Fruit fly (Drosophila melanogaster) whole organism, embryonic: ENCODE measurements around the gene Catsup.

ENCODE experiments used
- CG11456 ChIP-seq: fragments of 200-800 bp; sonication (Bioruptor generic); IDR thresholded peaks from 3 replicates; pipeline ENCODE4 v1.3.6; 2022; ENCODE audit warnings: missing biosample characterization, missing genetic modification characterization
- CG11723 ChIP-seq: fragments of 200-800 bp; sonication (Bioruptor generic); optimal IDR thresholded peaks from 2 replicates; lab custom pipeline; 2017; ENCODE audit warnings: missing biosample characterization, mild to moderate bottlenecking, missing genetic modification characterization
- CG12104 ChIP-seq: fragments of 200-800 bp; sonication (Bioruptor generic); optimal IDR thresholded peaks from 3 replicates; lab custom pipeline; 2016; ENCODE audit warnings: missing biosample characterization, missing genetic modification characterization
- CG12155 ChIP-seq: fragments of 200-800 bp; sonication (Bioruptor generic); optimal IDR thresholded peaks from 3 replicates; lab custom pipeline; 2016; ENCODE audit warnings: missing biosample characterization, missing genetic modification characterization
- CG13287 ChIP-seq: fragments of 200-800 bp; sonication (Bioruptor generic); IDR thresholded peaks from 2 replicates; pipeline ENCODE4 v1.3.6; 2022; ENCODE audit warnings: missing biosample characterization, missing genetic modification characterization; ENCODE audit not compliant: partially characterized antibody
- CG14441 ChIP-seq: fragments of 200-800 bp; sonication (Bioruptor generic); IDR thresholded peaks from 2 replicates; pipeline ENCODE4 v1.3.6; 2022; ENCODE audit warnings: missing biosample characterization, missing genetic modification characterization
- CG15514 ChIP-seq: fragments of 200-800 bp; sonication (Bioruptor generic); optimal IDR thresholded peaks from 3 replicates; lab custom pipeline; 2017; ENCODE audit warnings: missing biosample characterization, missing genetic modification characterization, mild to moderate bottlenecking, moderate library complexity, missing genetic modification reagents
- CG1603 ChIP-seq: fragments of 200-800 bp; sonication (Bioruptor generic); optimal IDR thresholded peaks from 2 replicates; lab custom pipeline; 2019; ENCODE audit warnings: missing biosample characterization, mild to moderate bottlenecking, missing genetic modification characterization, moderate library complexity
- CG17186 ChIP-seq: fragments of 200-800 bp; sonication (Bioruptor generic); optimal IDR thresholded peaks from 3 replicates; lab custom pipeline; 2017; ENCODE audit warnings: missing biosample characterization, missing genetic modification reagents, missing genetic modification characterization
- CG18262 ChIP-seq: fragments of 200-800 bp; optimal IDR thresholded peaks from 3 replicates; lab custom pipeline; 2019; ENCODE audit warnings: missing biosample characterization, mild to moderate bottlenecking, missing genetic modification characterization, moderate library complexity
- CG2875 ChIP-seq: fragments of 200-800 bp; sonication (Bioruptor generic); optimal IDR thresholded peaks from 2 replicates; lab custom pipeline; 2017; ENCODE audit warnings: missing biosample characterization, mild to moderate bottlenecking, missing genetic modification characterization, missing genetic modification reagents
- CG3407 ChIP-seq: fragments of 200-800 bp; sonication (Bioruptor generic); optimal IDR thresholded peaks from 2 replicates; lab custom pipeline; 2018; ENCODE audit warnings: missing biosample characterization, mild to moderate bottlenecking, missing genetic modification characterization
- CG4730 ChIP-seq: fragments of 200-800 bp; sonication (Bioruptor generic); IDR thresholded peaks from 2 replicates; pipeline ENCODE4 v1.3.6; 2022; ENCODE audit warnings: missing biosample characterization, missing genetic modification characterization
- CG6272 ChIP-seq: fragments of 200-800 bp; sonication (Bioruptor generic); IDR thresholded peaks from 2 replicates; pipeline ENCODE4 v1.3.6; 2022; ENCODE audit warnings: missing biosample characterization, missing genetic modification characterization
- CG7357 ChIP-seq: fragments of 200-800 bp; sonication (Bioruptor generic); IDR thresholded peaks from 3 replicates; pipeline ENCODE4 v1.3.6; 2022; ENCODE audit warnings: missing biosample characterization, missing genetic modification characterization
- CG7839 ChIP-seq: fragments of 200-800 bp; sonication (Bioruptor generic); optimal IDR thresholded peaks from 3 replicates; lab custom pipeline; 2018; ENCODE audit warnings: missing biosample characterization, mild to moderate bottlenecking, missing genetic modification characterization, moderate library complexity
- CG8359 ChIP-seq: fragments of 200-800 bp; sonication (Bioruptor generic); optimal IDR thresholded peaks from 2 replicates; lab custom pipeline; 2017; ENCODE audit warnings: missing biosample characterization, mild to moderate bottlenecking, missing genetic modification characterization, borderline replicate concordance
- CG8765 ChIP-seq: fragments of 200-800 bp; sonication (Bioruptor generic); IDR thresholded peaks from 2 replicates; pipeline ENCODE4 v1.3.6; 2022; ENCODE audit warnings: missing biosample characterization, missing genetic modification characterization
- E2f1 ChIP-seq: fragments of 200-800 bp; sonication (Bioruptor generic); IDR thresholded peaks from 2 replicates; pipeline ENCODE4 v1.3.6; 2022; ENCODE audit warnings: missing biosample characterization, missing genetic modification characterization
- Ets97D ChIP-seq: fragments of 200-800 bp; sonication (Bioruptor generic); optimal IDR thresholded peaks from 3 replicates; lab custom pipeline; 2016; ENCODE audit warnings: missing biosample characterization, missing genetic modification characterization
- Fer3 ChIP-seq: fragments of 200-800 bp; sonication (Bioruptor generic); optimal IDR thresholded peaks from 2 replicates; lab custom pipeline; 2018; ENCODE audit warnings: missing biosample characterization, mild to moderate bottlenecking, missing genetic modification characterization, moderate library complexity
- Hr78 ChIP-seq, 2 experiments: fragments of 200-800 bp in 1 of 2; fragments of >200 bp in 1 of 2; sonication (Bioruptor generic) in 1 of 2; optimal IDR thresholded peaks; 2 replicates each; lab custom pipeline; 2017 to 2019; ENCODE audit warnings: missing biosample characterization in 2 of 2, missing genetic modification characterization in 2 of 2, mild to moderate bottlenecking in 1 of 2, moderate library complexity in 1 of 2
- Med ChIP-seq: fragments of 200-800 bp; sonication (Bioruptor generic); peaks from one replicate; lab custom pipeline; 2016; ENCODE audit warnings: missing biosample characterization, missing genetic modification characterization, mild to moderate bottlenecking, inconsistent platforms, moderate library complexity
- Myb ChIP-seq: fragments of 200-800 bp; sonication (Bioruptor generic); optimal IDR thresholded peaks from 2 replicates; lab custom pipeline; 2016; ENCODE audit warnings: missing biosample characterization, missing genetic modification characterization
- NK7.1 ChIP-seq: fragments of 200-800 bp; sonication (Bioruptor generic); optimal IDR thresholded peaks from 3 replicates; lab custom pipeline; 2016; ENCODE audit warnings: missing biosample characterization, missing genetic modification characterization
- NfI ChIP-seq: fragments of 200-800 bp; sonication (Bioruptor generic); optimal IDR thresholded peaks from 3 replicates; lab custom pipeline; 2018; ENCODE audit warnings: missing biosample characterization, mild to moderate bottlenecking, missing genetic modification characterization, moderate library complexity
- Oaz ChIP-seq: fragments of 200-800 bp; sonication (Bioruptor generic); IDR thresholded peaks from 2 replicates; pipeline ENCODE4 v1.3.6; 2022; ENCODE audit warnings: missing biosample characterization, missing genetic modification characterization
- Ssrp ChIP-seq: fragments of 200-800 bp; sonication (Bioruptor generic); optimal IDR thresholded peaks from 2 replicates; lab custom pipeline; 2018; ENCODE audit warnings: missing biosample characterization, mild to moderate bottlenecking, missing genetic modification characterization, moderate library complexity
- TFAM ChIP-seq: fragments of 200-800 bp; sonication (Bioruptor generic); optimal IDR thresholded peaks from 2 replicates; lab custom pipeline; 2017; ENCODE audit warnings: missing biosample characterization, missing genetic modification characterization, inconsistent platforms
- Xrp1 ChIP-seq: fragments of 200-800 bp; sonication (Bioruptor generic); IDR thresholded peaks from 2 replicates; pipeline ENCODE4 v1.3.6; 2022; ENCODE audit warnings: missing biosample characterization, missing genetic modification characterization
- ab ChIP-seq: fragments of 200-800 bp; sonication (Bioruptor generic); optimal IDR thresholded peaks from 2 replicates; lab custom pipeline; 2016; ENCODE audit warnings: missing biosample characterization, missing genetic modification characterization
- chinmo ChIP-seq: fragments of 200-800 bp; sonication (Bioruptor generic); IDR thresholded peaks from 4 replicates; pipeline ENCODE4 v1.3.6; 2022; ENCODE audit warnings: missing biosample characterization, missing genetic modification characterization; ENCODE audit not compliant: partially characterized antibody
- croc ChIP-seq: fragments of 200-800 bp; sonication (Bioruptor generic); conservative IDR thresholded peaks from 3 replicates; pipeline ENCODE4 v1.3.6; 2022; ENCODE audit warnings: missing biosample characterization, missing genetic modification characterization
- crol ChIP-seq: fragments of 200-800 bp; sonication (Bioruptor generic); IDR thresholded peaks from 2 replicates; pipeline ENCODE4 v1.3.6; 2022; ENCODE audit warnings: missing biosample characterization, missing genetic modification characterization
- dm ChIP-seq: fragments of 200-800 bp; sonication (Bioruptor generic); optimal IDR thresholded peaks from 3 replicates; lab custom pipeline; 2016; ENCODE audit warnings: missing biosample characterization, missing genetic modification characterization
- ems ChIP-seq: fragments of 200-800 bp; sonication (Bioruptor generic); optimal IDR thresholded peaks from 3 replicates; lab custom pipeline; 2016; ENCODE audit warnings: missing biosample characterization, missing genetic modification characterization
- exex ChIP-seq: fragments of 200-800 bp; sonication (Bioruptor generic); optimal IDR thresholded peaks from 4 replicates; lab custom pipeline; 2018; ENCODE audit warnings: missing biosample characterization, mild to moderate bottlenecking, missing genetic modification characterization, moderate library complexity
- gcm2 ChIP-seq: fragments of 200-800 bp; sonication (Bioruptor generic); optimal IDR thresholded peaks from 2 replicates; lab custom pipeline; 2016; ENCODE audit warnings: missing biosample characterization, missing genetic modification characterization
- gem ChIP-seq: fragments of 200-800 bp; sonication (Bioruptor generic); optimal IDR thresholded peaks from 2 replicates; lab custom pipeline; 2019; ENCODE audit warnings: missing biosample characterization, mild to moderate bottlenecking, missing genetic modification characterization, moderate library complexity
- hbn ChIP-seq: fragments of 200-800 bp; sonication (Bioruptor generic); IDR thresholded peaks from 2 replicates; pipeline ENCODE4 v1.3.6; 2022; ENCODE audit warnings: missing biosample characterization, missing genetic modification characterization; ENCODE audit not compliant: partially characterized antibody
- ken ChIP-seq: fragments of 200-800 bp; sonication (Bioruptor generic); IDR thresholded peaks from 3 replicates; pipeline ENCODE4 v1.3.6; 2022; ENCODE audit warnings: missing biosample characterization, missing genetic modification characterization
- pnt ChIP-seq: fragments of 200-800 bp; sonication (Bioruptor generic); optimal IDR thresholded peaks from 3 replicates; lab custom pipeline; 2016; ENCODE audit warnings: missing biosample characterization, missing genetic modification characterization
- rib ChIP-seq: fragments of 200-800 bp; sonication (Bioruptor generic); IDR thresholded peaks from 2 replicates; pipeline ENCODE4 v1.3.6; 2022; ENCODE audit warnings: missing biosample characterization, missing genetic modification characterization
- run ChIP-seq: fragments of 200-800 bp; sonication (Bioruptor generic); optimal IDR thresholded peaks from 3 replicates; lab custom pipeline; 2018; ENCODE audit warnings: missing biosample characterization, mild to moderate bottlenecking, missing genetic modification characterization
- salm ChIP-seq: fragments of 200-800 bp; sonication (Bioruptor generic); optimal IDR thresholded peaks from 2 replicates; lab custom pipeline; 2018; ENCODE audit warnings: missing biosample characterization, mild to moderate bottlenecking, missing genetic modification characterization
- schlank ChIP-seq: fragments of 200-800 bp; sonication (Bioruptor generic); optimal IDR thresholded peaks from 2 replicates; lab custom pipeline; 2018; ENCODE audit warnings: missing biosample characterization, mild to moderate bottlenecking, missing genetic modification characterization
- sima ChIP-seq: fragments of 200-800 bp; sonication (Bioruptor generic); optimal IDR thresholded peaks from 2 replicates; lab custom pipeline; 2016; ENCODE audit warnings: missing biosample characterization, missing genetic modification characterization
- sqz ChIP-seq: fragments of 200-800 bp; sonication (Bioruptor generic); optimal IDR thresholded peaks from 3 replicates; lab custom pipeline; 2018; ENCODE audit warnings: missing biosample characterization, mild to moderate bottlenecking, missing genetic modification characterization
- trh ChIP-seq: fragments of 200-800 bp; sonication (Bioruptor generic); optimal IDR thresholded peaks from 2 replicates; lab custom pipeline; 2016; ENCODE audit warnings: missing biosample characterization, missing genetic modification characterization
- wor ChIP-seq: fragments of 200-800 bp; sonication (Bioruptor generic); IDR thresholded peaks from 2 replicates; pipeline ENCODE4 v1.3.6; 2022; ENCODE audit warnings: missing biosample characterization, missing genetic modification characterization
- zen ChIP-seq: fragments of 200-800 bp; sonication (Bioruptor generic); optimal IDR thresholded peaks from 3 replicates; lab custom pipeline; 2018; ENCODE audit warnings: missing biosample characterization, mild to moderate bottlenecking, missing genetic modification characterization, moderate library complexity

Catsup gene

DNA sequence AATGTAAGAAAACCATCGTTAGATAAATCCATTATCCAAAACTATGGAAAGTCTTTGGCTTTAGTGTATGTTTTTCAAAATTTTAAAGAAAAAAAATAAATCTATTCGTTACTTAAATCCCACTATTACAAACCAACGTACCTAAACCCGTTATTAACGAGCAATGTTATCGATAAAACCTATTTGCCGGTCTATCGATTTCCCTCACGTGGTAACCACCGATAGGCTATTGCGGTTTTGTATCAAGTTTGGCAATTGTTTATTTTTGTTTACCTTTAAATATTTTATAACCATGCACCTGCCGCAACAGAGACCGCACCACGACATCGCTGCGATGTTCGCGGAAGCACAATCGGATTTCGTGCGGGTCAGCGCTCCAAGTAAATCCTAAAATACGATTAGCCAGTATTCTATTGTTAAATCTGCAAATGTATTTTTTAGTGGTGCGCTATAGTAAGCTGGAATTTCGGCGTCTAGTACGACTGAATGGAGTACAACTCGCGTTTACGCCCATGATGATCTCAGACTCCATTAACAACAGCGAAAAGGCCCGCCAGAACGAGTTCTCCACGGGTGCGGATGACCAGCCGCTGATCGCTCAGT lies 21.5 kb downstream of the Catsup start, which contains the start of gene Dus4 (continued):
- TF ChIP-seq NK7.1 (GFP tag; lab: Kevin White, UChicago) (no peak), Ets97D (no peak), ems (GFP tag; lab: Kevin White, UChicago) (no peak), CG17186 (GFP tag; lab: Kevin White, UChicago) (no peak), sima (GFP tag; lab: Kevin White, UChicago) (no peak), CG13287 (GFP tag; lab: Robert Waterston, UW) (peak; percentile 88), CG14441 (GFP tag; lab: Robert Waterston, UW) (no peak), TFAM (GFP tag; lab: Kevin White, UChicago) (no peak), chinmo (peak; percentile 97), hbn (GFP tag; lab: Robert Waterston, UW) (peak; percentile 76), CG7357 (no peak), CG3407 (GFP tag; lab: Kevin White, UChicago) (no peak), zen (tag; lab: Kevin White, UChicago) (no peak), CG8765 (no peak), CG7839 (tag; lab: Kevin White, UChicago) (no peak), croc (GFP tag; lab: Robert Waterston, UW) (no peak), Xrp1 (GFP tag; lab: Robert Waterston, UW) (no peak), pnt (GFP tag; lab: Kevin White, UChicago) (no peak), CG2875 (GFP tag; lab: Kevin White, UChicago) (no peak), Ssrp (tag; lab: Kevin White, UChicago) (no peak), CG6272 (GFP tag; lab: Robert Waterston, UW) (no peak), exex (tag; lab: Kevin White, UChicago) (no peak), run (tag; lab: Kevin White, UChicago) (peak; percentile 53), ken (GFP tag; lab: Robert Waterston, UW) (no peak), trh (GFP tag; lab: Kevin White, UChicago) (no peak), E2f1 (no peak), Fer3 (tag; lab: Kevin White, UChicago) (no peak), Hr78 (GFP tag; optimal IDR thresholded peaks at IDR 0.05; lab: Kevin White, UChicago) (no peak), CG1603 (tag; lab: Kevin White, UChicago) (no peak), Med (GFP tag; lab: Kevin White, UChicago) (peak; percentile 9), dm (GFP tag; lab: Kevin White, UChicago) (peak; percentile 44), schlank (tag; lab: Kevin White, UChicago) (no peak), Myb (GFP tag; lab: Kevin White, UChicago) (peak; percentile 79), Oaz (no peak), rib (GFP tag; lab: Robert Waterston, UW) (no peak), CG18262 (tag; lab: Kevin White, UChicago) (no peak), CG11723 (GFP tag; lab: Kevin White, UChicago) (no peak), wor (GFP tag; lab: Robert Waterston, UW) (no peak), gem (tag; lab: Kevin White, UChicago) (no peak), gcm2 (GFP tag; lab: Kevin White, UChicago) (no peak), sqz (GFP tag; lab: Kevin White, UChicago) (no peak), ab (GFP tag; lab: Kevin White, UChicago) (no peak), NfI (GFP tag; lab: Kevin White, UChicago) (no peak), CG12155 (GFP tag; lab: Kevin White, UChicago) (no peak), CG15514 (GFP tag; lab: Kevin White, UChicago) (no peak), crol (GFP tag; lab: Robert Waterston, UW) (no peak), CG11456 (GFP tag; lab: Robert Waterston, UW) (no peak), CG4730 (GFP tag; lab: Robert Waterston, UW) (no peak), CG12104 (GFP tag; lab: Kevin White, UChicago) (no peak), CG8359 (no peak), salm (tag; lab: Kevin White, UChicago) (no peak)
